Worm (Caenorhabditis elegans): ENCODE data around the gene fbxc-28.

- TF ChIP-seq him-1 (tag; optimal IDR thresholded peaks at IDR 0.05) (no peak), W03F9.2 (tag; optimal IDR thresholded peaks at IDR 0.05) (no peak)
Measured at ce11 chrII:923521-923920, at the start of gene fbxc-28.

All from whole organism, L4/young adult.